Worm (Caenorhabditis elegans): Measurements from ENCODE around the gene col-169.

DNA sequence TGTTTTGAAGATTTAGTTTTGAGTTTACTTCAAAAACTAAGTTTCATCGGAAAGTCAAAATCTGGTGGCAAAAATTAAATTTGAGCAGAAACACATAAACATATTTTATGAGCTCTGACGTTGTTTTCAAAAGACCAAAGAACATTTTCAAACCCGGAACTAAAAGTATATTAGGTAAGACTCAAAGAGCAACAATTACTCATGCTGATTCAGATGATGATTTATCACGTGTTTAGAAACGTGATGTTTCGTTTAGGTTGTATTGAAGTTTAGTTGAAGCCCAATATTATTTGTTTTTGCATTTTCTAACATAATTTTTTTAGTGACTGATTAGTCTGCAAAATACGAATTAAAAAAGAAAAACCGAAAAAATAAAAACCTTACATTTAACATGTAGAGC lies 24.8 kb downstream of the col-169 start:
- TF ChIP-seq fkh-10 (GFP tag; optimal IDR thresholded peaks at IDR 0.05) (no peak), nhr-85 (tag) (no peak), fkh-8 (tag; optimal IDR thresholded peaks at IDR 0.05) (peak; percentile 78)

All from whole organism, L1 larva.